Fruit fly (Drosophila melanogaster): ENCODE measurements around the gene CG1695.
A peak's percentile ranks its signal among the peaks of the same experiment; 100 is the strongest.

The CG1695 gene

dm6 chrX:20480382-20480781, 46.6 kb downstream of the CG1695 start (continued):
- TF ChIP-seq Sox102F (GFP tag; optimal IDR thresholded peaks at IDR 0.05), result peak; percentile 84
- peak; percentile 48 for TF ChIP-seq ewg (GFP tag; optimal IDR thresholded peaks at IDR 0.05)
- TF ChIP-seq ara (GFP tag; IDR thresholded peaks at IDR 0.05), result no peak
- TF ChIP-seq nerfin-2 (GFP tag; IDR thresholded peaks at IDR 0.05; ENCODE audit: partially characterized antibody), result no peak
- peak; percentile 58; the same call in 1 of the 2 replicates for TF ChIP-seq chm (GFP tag; IDR thresholded peaks at IDR 0.05)
- peak; percentile 85 for TF ChIP-seq gem (tag; optimal IDR thresholded peaks at IDR 0.05)
- TF ChIP-seq gsb (GFP tag; IDR thresholded peaks at IDR 0.05), result 0 out of 2 replicates have a peak, but pooled peaks have one; percentile 31
- TF ChIP-seq lov (optimal IDR thresholded peaks at IDR 0.05), result no peak
- 0 out of 3 replicates have a peak, but pooled peaks have one; percentile 10 for TF ChIP-seq lov (GFP tag; IDR thresholded peaks at IDR 0.05)
- TF ChIP-seq phol (tag; optimal IDR thresholded peaks at IDR 0.05), result peak; percentile 65
- TF ChIP-seq bab2 (GFP tag; optimal IDR thresholded peaks at IDR 0.05), result peak; percentile 77
- peak; percentile 80 for TF ChIP-seq CG15269 (tag; optimal IDR thresholded peaks at IDR 0.05)
- TF ChIP-seq dm (GFP tag; optimal IDR thresholded peaks at IDR 0.05), result peak; percentile 33
- TF ChIP-seq bowl (GFP tag; IDR thresholded peaks at IDR 0.05), result peak; percentile 68; the same call in 1 of the 2 replicates
- TF ChIP-seq CG4360 (GFP tag; IDR thresholded peaks at IDR 0.05), result no peak
- TF ChIP-seq h (optimal IDR thresholded peaks at IDR 0.05), result no peak
- peak; percentile 60 for TF ChIP-seq jing (GFP tag; optimal IDR thresholded peaks at IDR 0.05)
- peak; percentile 72 for TF ChIP-seq Camta (GFP tag; optimal IDR thresholded peaks at IDR 0.05)
- TF ChIP-seq Abd-B (GFP tag; optimal IDR thresholded peaks at IDR 0.05), result peak; percentile 67
- peak; percentile 47 for TF ChIP-seq en (GFP tag; optimal IDR thresholded peaks at IDR 0.05)
- peak; percentile 31; the same call in 1 of the 2 replicates for TF ChIP-seq MBD-R2 (GFP tag; IDR thresholded peaks at IDR 0.05)
- TF ChIP-seq CG3163 (GFP tag; optimal IDR thresholded peaks at IDR 0.05), result peak; percentile 21
- no peak for TF ChIP-seq hth (optimal IDR thresholded peaks at IDR 0.05)
- TF ChIP-seq zfh2 (GFP tag; optimal IDR thresholded peaks at IDR 0.05), result peak; percentile 77
- no peak for TF ChIP-seq fru (optimal IDR thresholded peaks at IDR 0.05)
- peak; percentile 38; the same call in 1 of the 2 replicates for TF ChIP-seq Ptx1 (GFP tag; IDR thresholded peaks at IDR 0.05)
- no peak for TF ChIP-seq CG3281 (GFP tag; optimal IDR thresholded peaks at IDR 0.05)
- peak; percentile 41; the same call in 1 of the 2 replicates for TF ChIP-seq E2f2 (GFP tag; IDR thresholded peaks at IDR 0.05)
- TF ChIP-seq CG16813 (GFP tag; IDR thresholded peaks at IDR 0.05; ENCODE audit: partially characterized antibody), result no peak
- peak; percentile 72 for TF ChIP-seq CG12391 (tag; optimal IDR thresholded peaks at IDR 0.05)
- TF ChIP-seq Dip2 (GFP tag; IDR thresholded peaks at IDR 0.05), result no peak
- no peak for TF ChIP-seq CG3065 (GFP tag; optimal IDR thresholded peaks at IDR 0.05)
- TF ChIP-seq sens (GFP tag), result peak; percentile 96
- no peak for TF ChIP-seq rib (GFP tag; IDR thresholded peaks at IDR 0.05)
- TF ChIP-seq esg (GFP tag; conservative IDR thresholded peaks at IDR 0.05), result peak; percentile 71
- no peak for TF ChIP-seq mld (GFP tag; IDR thresholded peaks at IDR 0.05; ENCODE audit: partially characterized antibody)
- TF ChIP-seq CG13894 (tag; optimal IDR thresholded peaks at IDR 0.05), result no peak
- TF ChIP-seq CG1832 (GFP tag; optimal IDR thresholded peaks at IDR 0.05), result no peak
- TF ChIP-seq nerfin-1 (tag; optimal IDR thresholded peaks at IDR 0.05), result no peak
- peak; percentile 58 for TF ChIP-seq B-H1 (GFP tag; IDR thresholded peaks at IDR 0.05)
- peak; percentile 45 for TF ChIP-seq CG9876 (GFP tag; optimal IDR thresholded peaks at IDR 0.05)
- peak; percentile 66 for TF ChIP-seq tin (GFP tag; optimal IDR thresholded peaks at IDR 0.05)
- TF ChIP-seq CG18764 (GFP tag; optimal IDR thresholded peaks at IDR 0.05), result peak; percentile 57
- peak; percentile 45 for TF ChIP-seq CG6654 (GFP tag; optimal IDR thresholded peaks at IDR 0.05)
- no peak for TF ChIP-seq Dfd (GFP tag; optimal IDR thresholded peaks at IDR 0.05)
- TF ChIP-seq dmrt11E (tag; optimal IDR thresholded peaks at IDR 0.05), result peak; percentile 75
- TF ChIP-seq HLH4C (GFP tag; IDR thresholded peaks at IDR 0.05; ENCODE audit: partially characterized antibody), result no peak
- TF ChIP-seq CG13296 (GFP tag; optimal IDR thresholded peaks at IDR 0.05), result no peak
- TF ChIP-seq CG1529 (GFP tag; optimal IDR thresholded peaks at IDR 0.05), result no peak
- TF ChIP-seq schlank (tag; optimal IDR thresholded peaks at IDR 0.05), result peak; percentile 24
- TF ChIP-seq Hr39 (optimal IDR thresholded peaks at IDR 0.05), result no peak
- peak; percentile 7 for TF ChIP-seq tup (GFP tag; optimal IDR thresholded peaks at IDR 0.05)
- peak; percentile 45; the same call in 1 of the 2 replicates for TF ChIP-seq CG3847 (GFP tag; IDR thresholded peaks at IDR 0.05)

Measured in whole organism, embryonic.